Worm (Caenorhabditis elegans) whole organism, L2 larva: ENCODE measurements around the gene T05H4.4.

ENCODE experiments used
- F13H6.1 ChIP-seq: sonication (generic microtip); optimal IDR thresholded peaks from 2 replicates; lab custom pipeline; 2016; ENCODE audit warnings: missing genetic modification characterization, missing compliant biosample characterization
- alr-1 ChIP-seq: fragments of 150-350 bp; optimal IDR thresholded peaks from 2 replicates; lab custom pipeline; 2014; ENCODE audit warnings: missing biosample characterization, missing genetic modification characterization
- ama-1 ChIP-seq: fragments of 150-350 bp; optimal IDR thresholded peaks from 2 replicates; lab custom pipeline; 2018; ENCODE audit warnings: inconsistent platforms
- dmd-4 ChIP-seq: sonication (generic microtip); optimal IDR thresholded peaks from 2 replicates; lab custom pipeline; 2017; ENCODE audit warnings: missing biosample characterization, missing genetic modification characterization
- elt-3 ChIP-seq: sonication (generic microtip); optimal IDR thresholded peaks from 2 replicates; lab custom pipeline; 2017; ENCODE audit warnings: missing biosample characterization, missing genetic modification characterization
- lin-39 ChIP-seq: fragments of 150-350 bp; optimal IDR thresholded peaks from 2 replicates; lab custom pipeline; 2014; ENCODE audit warnings: missing biosample characterization, missing genetic modification reagents, missing genetic modification characterization
- lsy-2 ChIP-seq, 2 experiments: fragments of 150-350 bp in 1 of 2; sonication (generic microtip) in 1 of 2; optimal IDR thresholded peaks; 2 replicates each; lab custom pipeline; 2014 to 2017; ENCODE audit warnings: missing biosample characterization in 2 of 2, missing genetic modification characterization in 2 of 2
- mdl-1 ChIP-seq, 2 experiments: fragments of 150-350 bp in 1 of 2; sonication (generic microtip) in 1 of 2; optimal IDR thresholded peaks; 2 replicates each; lab custom pipeline; 2017; ENCODE audit warnings: missing biosample characterization in 2 of 2, missing genetic modification characterization in 2 of 2
- unc-62 ChIP-seq: fragments of 150-350 bp; optimal IDR thresholded peaks from 2 replicates; lab custom pipeline; 2014; ENCODE audit warnings: missing biosample characterization, missing genetic modification reagents, missing genetic modification characterization
- zag-1 ChIP-seq: fragments of 150-350 bp; optimal IDR thresholded peaks from 2 replicates; lab custom pipeline; 2014; ENCODE audit warnings: missing biosample characterization, missing genetic modification characterization
- ztf-1 ChIP-seq: fragments of 200-800 bp; sonication (Bioruptor generic); conservative IDR thresholded peaks from 2 replicates; pipeline ENCODE4 v1.3.6; 2022; ENCODE audit warnings: missing genetic modification characterization, missing compliant biosample characterization

- TF ChIP-seq ama-1 (lab: Kevin White, UChicago) = no peak
- no peak for TF ChIP-seq ztf-1 (GFP tag; lab: Robert Waterston, UW)
- no peak for TF ChIP-seq dmd-4 (tag; lab: Kevin White, UChicago)
- TF ChIP-seq lsy-2 (tag; optimal IDR thresholded peaks at IDR 0.05; lab: Kevin White, UChicago) = no peak
- no peak for TF ChIP-seq mdl-1 (tag; optimal IDR thresholded peaks at IDR 0.05; lab: Kevin White, UChicago)
- no peak for TF ChIP-seq lin-39 (tag; lab: Kevin White, UChicago)
- TF ChIP-seq F13H6.1 (tag; lab: Kevin White, UChicago) = no peak
- TF ChIP-seq unc-62 (GFP tag; lab: Kevin White, UChicago) = no peak
- TF ChIP-seq zag-1 (tag; lab: Kevin White, UChicago) = no peak
- no peak for TF ChIP-seq alr-1 (tag; lab: Kevin White, UChicago)
- no peak for TF ChIP-seq elt-3
Observed at ce11 chrV:6407587-6407986, 31.1 kb upstream of the T05H4.4 start.
